Fruit fly (Drosophila melanogaster) ovary, adult (tissue): ENCODE results near the gene Spn28B.
A peak's percentile ranks its signal among the peaks of the same experiment; 100 is the strongest.

ENCODE experiments used
- CG17801 ChIP-seq: fragments of 200-800 bp; optimal IDR thresholded peaks from 2 replicates; lab custom pipeline; 2019; ENCODE audit warnings: missing biosample characterization, mild to moderate bottlenecking, missing genetic modification characterization, moderate library complexity; ENCODE audit not compliant: partially characterized antibody

Gene Spn28B

dm6 chr2L:7571667-7572502 is 9.8 kb upstream of the Spn28B start:
- no peak for TF ChIP-seq CG17801 (GFP tag; lab: Kevin White, UChicago)

- TF ChIP-seq CG17801 (GFP tag; lab: Kevin White, UChicago): no peak
Measured at dm6 chr2L:7572839-7573546, 8.7 kb upstream of the Spn28B start.

- no peak for TF ChIP-seq CG17801 (GFP tag; lab: Kevin White, UChicago)
Measured at dm6 chr2L:7573547-7573870, 8.2 kb upstream of the Spn28B start.

dm6 chr2L:7574257-7575125 is 7.2 kb upstream of the Spn28B start:
- TF ChIP-seq CG17801 (GFP tag; lab: Kevin White, UChicago): no peak

dm6 chr2L:7576462-7577360 is 5.0 kb upstream of the Spn28B start:
- peak; percentile 96 for TF ChIP-seq CG17801 (GFP tag; lab: Kevin White, UChicago)

- no peak for TF ChIP-seq CG17801 (GFP tag; lab: Kevin White, UChicago)
Measured at dm6 chr2L:7577646-7578045, 4.1 kb upstream of the Spn28B start.

- peak; percentile 62 for TF ChIP-seq CG17801 (GFP tag; lab: Kevin White, UChicago)
Measured at dm6 chr2L:7578880-7579279, 2.8 kb upstream of the Spn28B start, which contains the start of gene RapGAP1. RapGAP1 (minus strand) TSS chr2L:7578980.

dm6 chr2L:7580676-7581253 is 959 bp upstream of the Spn28B start:
- no peak for TF ChIP-seq CG17801 (GFP tag; lab: Kevin White, UChicago)

- TF ChIP-seq CG17801 (GFP tag; lab: Kevin White, UChicago): no peak
Measured at dm6 chr2L:7587106-7587505, 5.4 kb downstream of the Spn28B start.

dm6 chr2L:7592858-7593257 is 11.1 kb downstream of the Spn28B start:
- TF ChIP-seq CG17801 (GFP tag; lab: Kevin White, UChicago): no peak

dm6 chr2L:7596862-7597261 is 15.1 kb downstream of the Spn28B start:
- TF ChIP-seq CG17801 (GFP tag; lab: Kevin White, UChicago): no peak

- TF ChIP-seq CG17801 (GFP tag; lab: Kevin White, UChicago): no peak
Measured at dm6 chr2L:7597431-7597830, 15.7 kb downstream of the Spn28B start.

dm6 chr2L:7598260-7598659 is 16.5 kb downstream of the Spn28B start:
- no peak for TF ChIP-seq CG17801 (GFP tag; lab: Kevin White, UChicago)

dm6 chr2L:7598697-7599096 is 17.0 kb downstream of the Spn28B start:
- TF ChIP-seq CG17801 (GFP tag; lab: Kevin White, UChicago): no peak
